Worm (Caenorhabditis elegans): ENCODE results near the gene F58H1.2.

The F58H1.2 gene

ce11 chrV:11929046-11929590, at the start of gene F58H1.2:
Gene F58H1.2 (plus strand): TSS chrV:11929096.
- no peak for TF ChIP-seq ztf-29 (GFP tag; IDR thresholded peaks at IDR 0.05)
- TF ChIP-seq klf-2 (GFP tag; conservative IDR thresholded peaks at IDR 0.05): no peak
- TF ChIP-seq T22C8.4 (GFP tag; IDR thresholded peaks at IDR 0.05): no peak
- TF ChIP-seq ztf-23 (GFP tag; IDR thresholded peaks at IDR 0.05): no peak
- TF ChIP-seq flt-1 (GFP tag; IDR thresholded peaks at IDR 0.05): no peak
- TF ChIP-seq med-1 (GFP tag; optimal IDR thresholded peaks at IDR 0.05; ENCODE audit: insufficient read depth): no peak
- no peak for TF ChIP-seq cog-1 (tag; optimal IDR thresholded peaks at IDR 0.05)

ce11 chrV:11879732-11880131, 49.2 kb upstream of the F58H1.2 start, which contains the start of gene sulp-5:
Gene sulp-5 (plus strand): TSS chrV:11880032.
- no peak for TF ChIP-seq ztf-23 (GFP tag; IDR thresholded peaks at IDR 0.05)
- no peak for TF ChIP-seq klf-2 (GFP tag; conservative IDR thresholded peaks at IDR 0.05)
- no peak for TF ChIP-seq med-1 (GFP tag; optimal IDR thresholded peaks at IDR 0.05; ENCODE audit: insufficient read depth)
- no peak for TF ChIP-seq flt-1 (GFP tag; IDR thresholded peaks at IDR 0.05)
- no peak for TF ChIP-seq ref-1 (GFP tag; conservative IDR thresholded peaks at IDR 0.05)
- no peak for TF ChIP-seq cog-1 (tag; optimal IDR thresholded peaks at IDR 0.05)
- TF ChIP-seq ztf-29 (GFP tag; IDR thresholded peaks at IDR 0.05): no peak
- no peak for TF ChIP-seq tab-1 (GFP tag; IDR thresholded peaks at IDR 0.05)
- no peak for TF ChIP-seq T22C8.4 (GFP tag; IDR thresholded peaks at IDR 0.05)

ce11 chrV:11883215-11883614, 45.7 kb upstream of the F58H1.2 start:
- no peak for TF ChIP-seq cog-1 (tag; optimal IDR thresholded peaks at IDR 0.05)
- TF ChIP-seq T22C8.4 (GFP tag; IDR thresholded peaks at IDR 0.05): no peak
- no peak for TF ChIP-seq ztf-29 (GFP tag; IDR thresholded peaks at IDR 0.05)
- TF ChIP-seq med-1 (GFP tag; optimal IDR thresholded peaks at IDR 0.05; ENCODE audit: insufficient read depth): no peak
- no peak for TF ChIP-seq klf-2 (GFP tag; conservative IDR thresholded peaks at IDR 0.05)
- TF ChIP-seq flt-1 (GFP tag; IDR thresholded peaks at IDR 0.05): no peak
- no peak for TF ChIP-seq ref-1 (GFP tag; conservative IDR thresholded peaks at IDR 0.05)
- TF ChIP-seq tab-1 (GFP tag; IDR thresholded peaks at IDR 0.05): no peak
- no peak for TF ChIP-seq ztf-23 (GFP tag; IDR thresholded peaks at IDR 0.05)

DNA sequence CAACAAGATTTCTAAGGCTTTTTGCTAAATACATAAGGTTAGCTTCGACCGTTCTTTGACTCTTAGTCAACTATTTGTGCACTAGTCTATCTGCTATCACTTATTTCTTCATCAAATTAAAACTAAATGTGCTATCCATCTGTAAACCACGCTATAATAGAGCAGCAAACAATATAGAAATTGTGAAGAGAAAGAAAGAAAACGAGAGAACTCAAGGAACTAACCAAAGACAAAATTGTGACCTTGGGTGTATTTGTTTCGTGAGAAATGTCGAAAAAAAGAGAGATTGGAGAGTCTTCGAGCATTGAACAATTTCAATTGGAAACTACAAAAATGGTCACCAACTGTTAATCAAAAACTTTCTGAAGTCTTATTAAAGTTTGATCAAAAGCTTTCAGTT, 43.8 kb upstream of the F58H1.2 start:
- TF ChIP-seq ztf-29 (GFP tag; IDR thresholded peaks at IDR 0.05) (no peak), ref-1 (GFP tag; conservative IDR thresholded peaks at IDR 0.05) (no peak), klf-2 (GFP tag; conservative IDR thresholded peaks at IDR 0.05) (no peak), ztf-23 (GFP tag; IDR thresholded peaks at IDR 0.05) (no peak), T22C8.4 (GFP tag; IDR thresholded peaks at IDR 0.05) (no peak), flt-1 (GFP tag; IDR thresholded peaks at IDR 0.05) (no peak), tab-1 (GFP tag; IDR thresholded peaks at IDR 0.05) (no peak), cog-1 (tag; optimal IDR thresholded peaks at IDR 0.05) (no peak), med-1 (GFP tag; optimal IDR thresholded peaks at IDR 0.05; ENCODE audit: insufficient read depth) (no peak)

DNA sequence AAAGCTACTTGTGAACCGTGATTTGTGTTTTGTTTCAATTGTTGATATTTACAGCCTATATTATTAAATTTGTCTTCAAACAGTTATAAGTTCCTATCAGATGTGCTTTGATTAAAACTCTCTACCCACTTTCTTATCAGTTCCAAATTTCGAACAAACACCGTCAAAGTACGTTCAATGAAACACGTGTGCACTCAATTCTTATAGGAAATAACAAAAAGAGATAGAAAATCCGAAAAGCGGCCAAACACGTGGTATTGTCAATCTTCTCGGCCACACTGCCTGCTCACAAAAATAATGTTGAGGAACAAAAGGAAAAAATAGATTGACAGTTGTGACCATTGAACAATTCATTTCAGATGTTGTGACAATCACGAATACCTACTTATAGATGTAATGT, 43.0 kb upstream of the F58H1.2 start:
- TF ChIP-seq cog-1 (tag; optimal IDR thresholded peaks at IDR 0.05) (no peak), ztf-29 (GFP tag; IDR thresholded peaks at IDR 0.05) (no peak), tab-1 (GFP tag; IDR thresholded peaks at IDR 0.05) (no peak), flt-1 (GFP tag; IDR thresholded peaks at IDR 0.05) (no peak), T22C8.4 (GFP tag; IDR thresholded peaks at IDR 0.05) (no peak), ref-1 (GFP tag; conservative IDR thresholded peaks at IDR 0.05) (no peak), ztf-23 (GFP tag; IDR thresholded peaks at IDR 0.05) (no peak), klf-2 (GFP tag; conservative IDR thresholded peaks at IDR 0.05) (no peak), med-1 (GFP tag; optimal IDR thresholded peaks at IDR 0.05; ENCODE audit: insufficient read depth) (no peak)

DNA sequence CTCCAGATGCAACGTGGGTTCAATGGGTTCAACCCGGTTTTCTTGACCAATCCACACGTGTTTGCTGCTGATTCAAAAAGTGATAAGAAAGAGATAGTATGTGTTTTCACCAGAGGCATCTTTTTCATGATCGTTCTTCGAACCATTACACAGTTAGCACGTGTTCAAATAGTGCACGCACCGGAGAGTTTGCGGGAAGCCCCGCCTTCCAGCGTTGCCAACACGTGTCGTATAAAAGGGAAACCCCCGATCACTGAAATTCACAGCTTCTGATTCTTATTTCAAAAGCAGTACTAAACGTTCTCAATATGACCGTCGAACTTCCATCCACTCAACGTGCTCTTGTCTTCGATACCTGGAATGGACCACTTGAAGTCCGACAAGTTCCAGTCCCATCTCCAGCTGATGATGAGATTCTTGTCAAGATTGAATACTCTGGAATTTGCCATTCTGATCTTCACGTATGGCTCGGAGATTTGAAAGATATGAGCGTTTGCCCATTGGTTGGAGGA, 40.9 kb upstream of the F58H1.2 start, which contains the start of gene adh-1:
TSS of gene adh-1 (plus strand) at position 261 of the 512 bp plus-strand sequence.
- TF ChIP-seq ref-1 (GFP tag; conservative IDR thresholded peaks at IDR 0.05): no peak
- no peak for TF ChIP-seq cog-1 (tag; optimal IDR thresholded peaks at IDR 0.05)
- TF ChIP-seq klf-2 (GFP tag; conservative IDR thresholded peaks at IDR 0.05): no peak
- TF ChIP-seq ztf-29 (GFP tag; IDR thresholded peaks at IDR 0.05): no peak
- no peak for TF ChIP-seq tab-1 (GFP tag; IDR thresholded peaks at IDR 0.05)
- no peak for TF ChIP-seq flt-1 (GFP tag; IDR thresholded peaks at IDR 0.05)
- TF ChIP-seq T22C8.4 (GFP tag; IDR thresholded peaks at IDR 0.05): no peak
- no peak for TF ChIP-seq med-1 (GFP tag; optimal IDR thresholded peaks at IDR 0.05; ENCODE audit: insufficient read depth)
- no peak for TF ChIP-seq ztf-23 (GFP tag; IDR thresholded peaks at IDR 0.05)

ce11 chrV:11888656-11889055, 40.2 kb upstream of the F58H1.2 start:
- TF ChIP-seq ztf-29 (GFP tag; IDR thresholded peaks at IDR 0.05) (no peak), med-1 (GFP tag; optimal IDR thresholded peaks at IDR 0.05; ENCODE audit: insufficient read depth) (no peak), tab-1 (GFP tag; IDR thresholded peaks at IDR 0.05) (no peak), ref-1 (GFP tag; conservative IDR thresholded peaks at IDR 0.05) (no peak), T22C8.4 (GFP tag; IDR thresholded peaks at IDR 0.05) (no peak), ztf-23 (GFP tag; IDR thresholded peaks at IDR 0.05) (no peak)

DNA sequence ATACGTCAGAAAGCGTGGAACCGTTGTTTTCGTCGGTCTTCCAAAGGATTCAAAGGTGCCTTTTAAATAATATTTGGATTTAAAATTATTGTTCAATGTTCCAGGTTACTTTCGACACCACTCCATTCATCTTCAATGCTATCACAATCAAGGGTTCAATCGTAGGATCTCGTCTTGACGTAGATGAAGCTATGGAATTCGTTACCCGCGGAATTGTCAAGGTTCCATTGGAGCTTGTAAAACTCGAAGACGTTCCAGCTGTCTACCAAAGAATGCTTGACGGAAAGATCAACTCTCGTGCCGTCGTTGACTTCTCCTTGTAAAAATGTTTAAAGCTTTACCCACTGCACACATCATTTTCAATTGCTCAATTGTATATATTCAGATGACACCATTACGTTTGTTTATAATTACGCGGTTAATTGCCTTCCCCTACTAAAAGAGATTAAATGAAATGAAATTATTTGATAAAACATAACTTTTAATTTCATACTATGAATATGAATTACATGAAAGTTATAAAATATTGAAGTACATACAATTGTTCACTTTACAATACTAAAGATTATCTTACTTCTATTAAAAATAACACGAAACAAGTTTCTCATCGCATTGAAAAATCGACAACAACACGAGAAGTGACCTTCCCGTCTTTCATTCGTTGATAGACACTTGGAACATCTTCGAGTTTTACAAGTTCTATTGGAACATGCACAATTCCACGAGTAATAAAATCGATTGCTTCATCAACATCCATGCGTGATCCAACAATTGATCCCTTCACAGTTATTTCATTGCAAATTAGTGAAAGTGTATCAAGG, 39.6 kb upstream of the F58H1.2 start:
- TF ChIP-seq med-1 (GFP tag; optimal IDR thresholded peaks at IDR 0.05; ENCODE audit: insufficient read depth) (no peak), tab-1 (GFP tag; IDR thresholded peaks at IDR 0.05) (no peak), flt-1 (GFP tag; IDR thresholded peaks at IDR 0.05) (no peak), cog-1 (tag; optimal IDR thresholded peaks at IDR 0.05) (no peak)

ce11 chrV:11891143-11891862, 37.6 kb upstream of the F58H1.2 start, which contains the start of the genes sodh-2 and srx-76:
Gene sodh-2 (minus strand): TSS chrV:11891243.
Gene srx-76 (plus strand): TSS chrV:11891812.
- TF ChIP-seq ztf-29 (GFP tag; IDR thresholded peaks at IDR 0.05) (no peak), klf-2 (GFP tag; conservative IDR thresholded peaks at IDR 0.05) (no peak), tab-1 (GFP tag; IDR thresholded peaks at IDR 0.05) (no peak), med-1 (GFP tag; optimal IDR thresholded peaks at IDR 0.05; ENCODE audit: insufficient read depth) (no peak), flt-1 (GFP tag; IDR thresholded peaks at IDR 0.05) (no peak), ztf-23 (GFP tag; IDR thresholded peaks at IDR 0.05) (no peak), cog-1 (tag; optimal IDR thresholded peaks at IDR 0.05) (no peak), T22C8.4 (GFP tag; IDR thresholded peaks at IDR 0.05) (no peak), ref-1 (GFP tag; conservative IDR thresholded peaks at IDR 0.05) (no peak)
